Worm (Caenorhabditis elegans) whole organism, mixed stage, embryonic: Measurements from ENCODE around the gene nono-1.
A peak's percentile ranks its signal among the peaks of the same experiment; 100 is the strongest.

ENCODE experiments used
- M03D4.4 ChIP-seq: sonication (generic microtip); optimal IDR thresholded peaks from 2 replicates; lab custom pipeline; 2017; ENCODE audit warnings: mild to moderate bottlenecking, missing genetic modification characterization, missing compliant biosample characterization
- bed-3 ChIP-seq: fragments of 200-800 bp; sonication (Bioruptor generic); optimal IDR thresholded peaks from 3 replicates; lab custom pipeline; 2018; ENCODE audit warnings: mild to moderate bottlenecking, missing genetic modification characterization, moderate library complexity, missing compliant biosample characterization
- blmp-1 ChIP-seq: fragments of 150-350 bp; optimal IDR thresholded peaks from 2 replicates; lab custom pipeline; 2014; ENCODE audit warnings: missing biosample characterization, missing genetic modification characterization
- ceh-39 ChIP-seq: fragments of 150-350 bp; optimal IDR thresholded peaks from 2 replicates; lab custom pipeline; 2014; ENCODE audit warnings: missing biosample characterization, missing genetic modification characterization
- ceh-43 ChIP-seq: fragments of 200-800 bp; sonication (Bioruptor generic); optimal IDR thresholded peaks from 2 replicates; lab custom pipeline; 2018; ENCODE audit warnings: mild to moderate bottlenecking, missing genetic modification characterization, moderate library complexity, missing compliant biosample characterization
- ceh-83 ChIP-seq: fragments of 200-800 bp; sonication (Bioruptor generic); optimal IDR thresholded peaks from 2 replicates; lab custom pipeline; 2018; ENCODE audit warnings: mild to moderate bottlenecking, missing genetic modification characterization, missing compliant biosample characterization
- ces-1 ChIP-seq: fragments of 150-350 bp; optimal IDR thresholded peaks from 2 replicates; lab custom pipeline; 2014; ENCODE audit warnings: missing biosample characterization, missing genetic modification reagents, missing genetic modification characterization
- cnd-1 ChIP-seq: fragments of 200-800 bp; sonication (Bioruptor generic); optimal IDR thresholded peaks from 2 replicates; lab custom pipeline; 2018; ENCODE audit warnings: mild to moderate bottlenecking, missing genetic modification characterization, missing compliant biosample characterization
- drap-1 ChIP-seq: fragments of 200-800 bp; sonication (Bioruptor generic); optimal IDR thresholded peaks from 3 replicates; lab custom pipeline; 2018; ENCODE audit warnings: mild to moderate bottlenecking, missing genetic modification characterization, missing compliant biosample characterization
- elt-1 ChIP-seq: sonication (generic microtip); optimal IDR thresholded peaks from 2 replicates; lab custom pipeline; 2017; ENCODE audit warnings: missing genetic modification characterization, mild to moderate bottlenecking, missing compliant biosample characterization, antibody characterized with exemption, moderate library complexity, borderline replicate concordance; ENCODE audit not compliant: insufficient read depth
- flh-1 ChIP-seq: fragments of 200-800 bp; sonication (Bioruptor generic); optimal IDR thresholded peaks from 2 replicates; lab custom pipeline; 2018; ENCODE audit warnings: mild to moderate bottlenecking, missing genetic modification characterization, moderate library complexity, missing compliant biosample characterization
- ham-2 ChIP-seq: fragments of 200-800 bp; sonication (Bioruptor generic); optimal IDR thresholded peaks from 2 replicates; lab custom pipeline; 2018; ENCODE audit warnings: mild to moderate bottlenecking, missing genetic modification characterization, missing compliant biosample characterization
- hlh-1 ChIP-seq: fragments of 150-350 bp; optimal IDR thresholded peaks from 2 replicates; lab custom pipeline; 2014; ENCODE audit warnings: missing biosample characterization, missing genetic modification reagents, missing genetic modification characterization
- lin-13 ChIP-seq: fragments of 150-350 bp; optimal IDR thresholded peaks from 2 replicates; lab custom pipeline; 2014; ENCODE audit warnings: missing biosample characterization, missing genetic modification characterization
- lin-32 ChIP-seq: fragments of 200-800 bp; sonication (Bioruptor generic); optimal IDR thresholded peaks from 2 replicates; lab custom pipeline; 2018; ENCODE audit warnings: mild to moderate bottlenecking, missing genetic modification characterization, missing compliant biosample characterization
- lsy-2 ChIP-seq: fragments of 150-350 bp; optimal IDR thresholded peaks from 2 replicates; lab custom pipeline; 2014; ENCODE audit warnings: missing biosample characterization, missing genetic modification characterization
- mab-5 ChIP-seq: fragments of 150-350 bp; optimal IDR thresholded peaks from 2 replicates; lab custom pipeline; 2014; ENCODE audit warnings: missing biosample characterization, missing genetic modification characterization
- mep-1 ChIP-seq: fragments of 150-350 bp; optimal IDR thresholded peaks from 2 replicates; lab custom pipeline; 2017; ENCODE audit warnings: missing biosample characterization, missing genetic modification reagents, missing genetic modification characterization, inconsistent platforms
- nhr-12 ChIP-seq: fragments of 150-350 bp; optimal IDR thresholded peaks from 2 replicates; lab custom pipeline; 2014; ENCODE audit warnings: missing biosample characterization, missing genetic modification characterization
- nhr-2 ChIP-seq: fragments of 150-350 bp; optimal IDR thresholded peaks from 2 replicates; lab custom pipeline; 2014; ENCODE audit warnings: missing biosample characterization, missing genetic modification characterization
- nhr-237 ChIP-seq: fragments of 150-350 bp; optimal IDR thresholded peaks from 2 replicates; lab custom pipeline; 2014; ENCODE audit warnings: missing biosample characterization, missing genetic modification characterization
- nhr-28 ChIP-seq: fragments of 150-350 bp; optimal IDR thresholded peaks from 2 replicates; lab custom pipeline; 2014; ENCODE audit warnings: missing biosample characterization, missing genetic modification characterization
- nhr-76 ChIP-seq: sonication (generic microtip); optimal IDR thresholded peaks from 2 replicates; lab custom pipeline; 2017; ENCODE audit warnings: missing biosample characterization, missing genetic modification characterization
- pha-4 ChIP-seq: fragments of 150-350 bp; optimal IDR thresholded peaks from 2 replicates; lab custom pipeline; 2018; ENCODE audit warnings: missing biosample characterization, missing genetic modification reagents, missing genetic modification characterization
- sem-2 ChIP-seq: fragments of 200-800 bp; sonication (Bioruptor generic); optimal IDR thresholded peaks from 2 replicates; lab custom pipeline; 2018; ENCODE audit warnings: mild to moderate bottlenecking, missing genetic modification characterization, missing compliant biosample characterization
- snpc-4 ChIP-seq: fragments of 150-350 bp; optimal IDR thresholded peaks from 2 replicates; lab custom pipeline; 2014; ENCODE audit warnings: missing biosample characterization, missing genetic modification characterization
- unc-120 ChIP-seq: sonication (generic microtip); optimal IDR thresholded peaks from 2 replicates; lab custom pipeline; 2017; ENCODE audit warnings: missing genetic modification characterization, missing compliant biosample characterization; ENCODE audit not compliant: poor library complexity, severe bottlenecking
- unc-39 ChIP-seq: fragments of 150-350 bp; optimal IDR thresholded peaks from 2 replicates; lab custom pipeline; 2014; ENCODE audit warnings: missing biosample characterization, missing genetic modification characterization
- unc-62 ChIP-seq: fragments of 150-350 bp; optimal IDR thresholded peaks from 2 replicates; lab custom pipeline; 2014; ENCODE audit warnings: missing biosample characterization, missing genetic modification reagents, missing genetic modification characterization
- zip-8 ChIP-seq: fragments of 150-350 bp; optimal IDR thresholded peaks from 2 replicates; lab custom pipeline; 2014; ENCODE audit warnings: missing biosample characterization, missing genetic modification characterization
- ztf-11 ChIP-seq: fragments of 150-350 bp; optimal IDR thresholded peaks from 2 replicates; lab custom pipeline; 2014; ENCODE audit warnings: missing biosample characterization, missing genetic modification characterization

nono-1 gene

ce11 chrIII:5953041-5953912 lies 4.8 kb downstream of the nono-1 start:
- TF ChIP-seq nhr-12 (tag; lab: Kevin White, UChicago) (no peak), zip-8 (tag; lab: Kevin White, UChicago) (no peak), ceh-43 (GFP tag; lab: Kevin White, UChicago) (no peak), ceh-39 (no peak), lin-32 (GFP tag; lab: Kevin White, UChicago) (no peak), sem-2 (GFP tag; lab: Kevin White, UChicago) (no peak), nhr-237 (tag; lab: Kevin White, UChicago) (no peak), mab-5 (tag; lab: Kevin White, UChicago) (no peak), unc-62 (no peak), drap-1 (GFP tag; lab: Kevin White, UChicago) (no peak), snpc-4 (tag; lab: Kevin White, UChicago) (no peak), ces-1 (GFP tag; lab: Kevin White, UChicago) (no peak), nhr-76 (tag; lab: Kevin White, UChicago) (no peak), nhr-2 (tag; lab: Kevin White, UChicago) (no peak), ztf-11 (tag; lab: Kevin White, UChicago) (no peak), elt-1 (tag; lab: Kevin White, UChicago) (no peak), lin-13 (tag; lab: Kevin White, UChicago) (no peak), cnd-1 (tag; lab: Kevin White, UChicago) (no peak)

- no peak for TF ChIP-seq ceh-43 (GFP tag; lab: Kevin White, UChicago)
- TF ChIP-seq mab-5 (tag; lab: Kevin White, UChicago) = no peak
- TF ChIP-seq snpc-4 (tag; lab: Kevin White, UChicago) = no peak
- TF ChIP-seq unc-62 = no peak
- TF ChIP-seq M03D4.4 (tag; lab: Kevin White, UChicago) = no peak
- TF ChIP-seq flh-1 = no peak
- TF ChIP-seq pha-4 (tag; lab: Kevin White, UChicago) = no peak
- no peak for TF ChIP-seq nhr-2 (tag; lab: Kevin White, UChicago)
Measured at ce11 chrIII:5951589-5952378, 6.3 kb downstream of the nono-1 start.

- TF ChIP-seq unc-62 = no peak
- TF ChIP-seq mab-5 (tag; lab: Kevin White, UChicago) = no peak
- no peak for TF ChIP-seq drap-1 (GFP tag; lab: Kevin White, UChicago)
- TF ChIP-seq lsy-2 (tag; lab: Kevin White, UChicago) = no peak
- TF ChIP-seq nhr-28 = no peak
- no peak for TF ChIP-seq ham-2
- TF ChIP-seq lin-32 (GFP tag; lab: Kevin White, UChicago) = no peak
- TF ChIP-seq mep-1 (tag; lab: Kevin White, UChicago) = no peak
- no peak for TF ChIP-seq hlh-1
Measured at ce11 chrIII:5950756-5951345, 7.2 kb downstream of the nono-1 start.

ce11 chrIII:5949817-5950216 lies 8.2 kb downstream of the nono-1 start:
- TF ChIP-seq unc-120 (tag; lab: Kevin White, UChicago) (peak; percentile 29), ces-1 (GFP tag; lab: Kevin White, UChicago) (peak; percentile 4), cnd-1 (tag; lab: Kevin White, UChicago) (no peak), unc-62 (peak; percentile 16)

ce11 chrIII:5948986-5949385 lies 9.1 kb downstream of the nono-1 start:
- no peak for TF ChIP-seq lin-32 (GFP tag; lab: Kevin White, UChicago)
- TF ChIP-seq nhr-12 (tag; lab: Kevin White, UChicago) = no peak
- TF ChIP-seq pha-4 (tag; lab: Kevin White, UChicago) = no peak
- TF ChIP-seq blmp-1 (tag; lab: Kevin White, UChicago) = no peak
- no peak for TF ChIP-seq ceh-83 (GFP tag; lab: Kevin White, UChicago)
- no peak for TF ChIP-seq lin-13 (tag; lab: Kevin White, UChicago)
- TF ChIP-seq nhr-237 (tag; lab: Kevin White, UChicago) = no peak
- TF ChIP-seq flh-1 = no peak
- no peak for TF ChIP-seq ztf-11 (tag; lab: Kevin White, UChicago)
- no peak for TF ChIP-seq unc-39 (tag; lab: Kevin White, UChicago)
- TF ChIP-seq ceh-39 = no peak
- TF ChIP-seq nhr-76 (tag; lab: Kevin White, UChicago) = no peak
- no peak for TF ChIP-seq bed-3 (GFP tag; lab: Kevin White, UChicago)
